Fruit fly (Drosophila melanogaster): ENCODE data around the gene Nhe2.

Gene Nhe2

dm6 chr2L:21179615-21180031 lies 75.3 kb downstream of the Nhe2 start, which contains the start of the genes bur and Mcm10 (continued):
- TF ChIP-seq TFAM (GFP tag; optimal IDR thresholded peaks at IDR 0.05) (no peak), E2f2 (GFP tag; IDR thresholded peaks at IDR 0.05) (peak; percentile 91), insv (GFP tag; optimal IDR thresholded peaks at IDR 0.05) (peak in 1 of 2 experiments; percentile 19), zen (tag; optimal IDR thresholded peaks at IDR 0.05) (peak; percentile 53), CG14710 (tag; optimal IDR thresholded peaks at IDR 0.05) (peak; percentile 78), Ets65A (GFP tag) (no peak), dpn (GFP tag; optimal IDR thresholded peaks at IDR 0.05) (no peak), cad (GFP tag; optimal IDR thresholded peaks at IDR 0.05) (no peak), tll (GFP tag; optimal IDR thresholded peaks at IDR 0.05) (peak in 1 of 2 experiments; percentile 97), bbx (GFP tag; IDR thresholded peaks at IDR 0.05; ENCODE audit: partially characterized antibody) (no peak), CG30403 (GFP tag; optimal IDR thresholded peaks at IDR 0.05) (peak; percentile 25), CG4820 (GFP tag; optimal IDR thresholded peaks at IDR 0.05) (no peak), CG6654 (GFP tag; optimal IDR thresholded peaks at IDR 0.05) (no peak), CG4424 (GFP tag; optimal IDR thresholded peaks at IDR 0.05) (peak; percentile 6), CG15514 (GFP tag; optimal IDR thresholded peaks at IDR 0.05) (peak; percentile 82), Sin3A (optimal IDR thresholded peaks at IDR 0.05) (peak; percentile 18), CG14014 (GFP tag; IDR thresholded peaks at IDR 0.05) (no peak), Opbp (GFP tag; IDR thresholded peaks at IDR 0.05; ENCODE audit: partially characterized antibody) (0 out of 3 replicates have a peak, but pooled peaks have one; percentile 7), CG2116 (GFP tag; optimal IDR thresholded peaks at IDR 0.05) (peak; percentile 52), Lhr (GFP tag; optimal IDR thresholded peaks at IDR 0.05) (peak; percentile 62), gfzf (GFP tag; optimal IDR thresholded peaks at IDR 0.05) (peak; percentile 69), CG4617 (GFP tag; optimal IDR thresholded peaks at IDR 0.05; ENCODE audit: borderline replicate concordance) (peak; percentile 67), YL-1 (GFP tag; optimal IDR thresholded peaks at IDR 0.05) (peak; percentile 26), CG10267 (tag; optimal IDR thresholded peaks at IDR 0.05) (peak; percentile 98), Hr51 (GFP tag; optimal IDR thresholded peaks at IDR 0.05) (no peak), CG9817 (tag; optimal IDR thresholded peaks at IDR 0.05) (no peak), hkb (optimal IDR thresholded peaks at IDR 0.05) (peak; percentile 40), hkb (GFP tag; IDR thresholded peaks at IDR 0.05) (no peak), CG17829 (tag; optimal IDR thresholded peaks at IDR 0.05) (peak; percentile 46), pzg (GFP tag; optimal IDR thresholded peaks at IDR 0.05) (peak; percentile 59), ttk (GFP tag; IDR thresholded peaks at IDR 0.05) (no peak), CG7271 (tag; optimal IDR thresholded peaks at IDR 0.05) (peak; percentile 16), MTF-1 (GFP tag; optimal IDR thresholded peaks at IDR 0.05; ENCODE audit: borderline replicate concordance) (no peak), h (optimal IDR thresholded peaks at IDR 0.05) (no peak), trem (tag; optimal IDR thresholded peaks at IDR 0.05) (peak; percentile 83), CG12104 (GFP tag; optimal IDR thresholded peaks at IDR 0.05) (peak; percentile 25), NC2β (GFP tag; optimal IDR thresholded peaks at IDR 0.05) (no peak), Elba2 (GFP tag; optimal IDR thresholded peaks at IDR 0.05) (peak; percentile 78), ap (GFP tag; IDR thresholded peaks at IDR 0.05) (no peak)

Measured in whole organism, embryonic.